Worm (Caenorhabditis elegans): ENCODE results near the gene Y102A11A.3.

DNA sequence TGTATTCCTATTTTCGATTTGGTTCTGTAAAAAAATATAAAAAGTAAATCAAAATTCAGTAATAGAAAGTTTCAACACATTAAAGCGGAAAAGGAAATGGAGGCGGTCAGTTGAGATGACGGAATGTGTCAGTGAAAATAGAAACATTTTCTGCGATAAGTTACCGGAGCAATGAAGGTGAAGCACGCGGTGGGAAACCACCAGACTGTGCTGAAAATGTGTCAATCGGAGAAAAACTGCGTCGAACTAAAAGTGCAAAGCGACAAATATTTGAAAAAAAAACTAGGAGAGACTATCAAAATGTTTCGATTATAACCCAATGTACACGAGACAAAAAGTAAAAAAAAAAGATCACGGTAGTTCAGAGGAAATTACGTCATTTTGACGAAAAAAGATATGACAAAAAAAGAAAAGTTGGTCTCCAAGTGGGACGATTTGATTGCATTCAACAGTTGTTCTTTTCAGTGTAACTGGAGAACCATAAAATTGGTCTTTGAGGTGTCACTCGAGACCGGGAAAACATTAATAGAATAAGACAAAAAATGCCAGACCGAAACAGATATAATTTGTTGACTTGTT is 51.6 kb downstream of the Y102A11A.3 start, which contains the start of gene acl-4:
- TF ChIP-seq lsy-2 (tag; optimal IDR thresholded peaks at IDR 0.05) (no peak), unc-62 (GFP tag; optimal IDR thresholded peaks at IDR 0.05) (no peak), nhr-76 (tag; optimal IDR thresholded peaks at IDR 0.05) (no peak)
